Worm (Caenorhabditis elegans): ENCODE results near the gene math-42.
A peak's percentile ranks its signal among the peaks of the same experiment; 100 is the strongest.
"Not testable (repeated sequence)": the region's sequence is repeated elsewhere in the genome, so short reads cannot be mapped to it uniquely, and the experiment has no call there.

math-42 gene

ce11 chrII:2152455-2152854, 52.7 kb downstream of the math-42 start:
- no peak for TF ChIP-seq elt-3 (tag; optimal IDR thresholded peaks at IDR 0.05)
- no peak for TF ChIP-seq lsy-12 (tag; optimal IDR thresholded peaks at IDR 0.05)
- no peak for TF ChIP-seq snpc-4 (tag; optimal IDR thresholded peaks at IDR 0.05)
- peak; percentile 9 for TF ChIP-seq pqm-1 (tag; optimal IDR thresholded peaks at IDR 0.05)
- no peak for TF ChIP-seq nhr-12 (tag; optimal IDR thresholded peaks at IDR 0.05)
- no peak for TF ChIP-seq nhr-11 (tag; optimal IDR thresholded peaks at IDR 0.05)

ce11 chrII:2153708-2154107, 54.0 kb downstream of the math-42 start, which contains the start of gene math-18:
Gene math-18, plus strand, starts transcription at chrII:2154008.
- not testable (repeated sequence) for TF ChIP-seq ceh-82, ceh-28, R02D3.7 (tag; optimal IDR thresholded peaks at IDR 0.05)

Data from whole organism, L3 larva.